Worm (Caenorhabditis elegans): Measurements from ENCODE around the gene F21C10.19.

F21C10.19 gene

DNA sequence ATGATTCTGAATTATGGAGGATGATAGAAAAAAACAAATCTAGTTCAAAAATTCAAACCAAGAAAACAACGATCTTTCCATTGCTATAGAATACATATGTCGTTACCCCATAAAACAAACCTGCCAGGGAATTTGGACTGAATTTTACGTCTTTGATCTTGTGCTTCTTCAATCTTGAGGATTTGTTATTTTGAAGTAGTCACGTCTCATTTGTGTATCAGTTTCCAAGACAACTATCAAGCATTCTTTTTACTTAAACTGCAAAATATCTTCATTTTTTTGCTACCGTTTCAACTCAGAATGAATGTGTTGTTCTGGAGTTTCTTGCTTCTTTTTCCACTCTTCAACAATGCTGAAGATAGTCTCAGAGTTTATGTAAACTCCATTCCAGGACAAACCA lies at the start of gene F21C10.19:
TSS of gene F21C10.19 (plus strand) at position 301 of the 400 bp plus-strand sequence.
- TF ChIP-seq ztf-23 (GFP tag; IDR thresholded peaks at IDR 0.05) (no peak), med-1 (GFP tag; optimal IDR thresholded peaks at IDR 0.05; ENCODE audit: insufficient read depth) (no peak), klf-2 (GFP tag; conservative IDR thresholded peaks at IDR 0.05) (no peak), tab-1 (GFP tag; IDR thresholded peaks at IDR 0.05) (no peak), T22C8.4 (GFP tag; IDR thresholded peaks at IDR 0.05) (no peak), flt-1 (GFP tag; IDR thresholded peaks at IDR 0.05) (no peak), ztf-29 (GFP tag; IDR thresholded peaks at IDR 0.05) (no peak), ref-1 (GFP tag; conservative IDR thresholded peaks at IDR 0.05) (no peak)

DNA sequence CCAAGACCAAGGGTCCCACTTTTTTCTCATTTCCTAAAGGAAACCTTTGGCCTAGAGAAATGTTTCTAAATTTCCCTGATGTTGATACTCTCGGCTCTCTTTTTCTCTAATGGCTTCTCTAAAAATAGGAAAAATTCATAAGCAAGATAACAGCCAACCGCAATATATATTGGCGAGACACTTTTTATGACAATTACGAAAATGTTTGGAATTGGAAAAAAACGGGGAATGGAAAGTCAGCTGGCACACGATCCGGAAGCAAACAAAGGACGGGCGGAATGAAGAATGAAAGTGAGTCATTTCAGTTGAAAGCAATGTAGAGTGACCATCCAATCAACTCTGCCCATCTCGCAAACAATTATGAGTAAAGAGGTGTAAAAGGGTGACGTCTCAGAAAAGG lies 49.5 kb upstream of the F21C10.19 start:
- TF ChIP-seq T22C8.4 (GFP tag; IDR thresholded peaks at IDR 0.05) (no peak), ztf-29 (GFP tag; IDR thresholded peaks at IDR 0.05) (no peak), flt-1 (GFP tag; IDR thresholded peaks at IDR 0.05) (no peak), ztf-23 (GFP tag; IDR thresholded peaks at IDR 0.05) (no peak), tab-1 (GFP tag; IDR thresholded peaks at IDR 0.05) (no peak), cog-1 (tag; optimal IDR thresholded peaks at IDR 0.05) (no peak)

DNA sequence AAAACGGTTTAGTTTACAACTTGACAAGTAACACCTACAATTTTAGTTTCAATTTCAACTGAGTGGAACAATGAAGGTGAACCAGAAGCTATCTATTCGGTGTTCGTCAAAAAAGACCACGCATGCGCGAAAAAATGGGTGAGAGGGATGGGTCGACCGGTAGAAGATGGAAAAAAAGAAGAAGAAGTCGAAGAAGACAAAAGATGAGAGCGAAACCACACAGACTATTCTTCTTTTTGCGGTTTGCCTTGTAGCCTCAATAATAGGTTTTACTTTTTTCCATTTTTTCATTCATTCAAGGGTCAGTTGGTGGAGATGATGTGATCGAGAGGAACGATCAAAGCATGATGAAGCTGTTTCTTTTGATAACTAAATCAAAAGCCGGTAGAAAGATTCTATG lies 48.5 kb upstream of the F21C10.19 start:
- TF ChIP-seq cog-1 (tag; optimal IDR thresholded peaks at IDR 0.05), result no peak
- no peak for TF ChIP-seq med-1 (GFP tag; optimal IDR thresholded peaks at IDR 0.05; ENCODE audit: insufficient read depth)
- TF ChIP-seq tab-1 (GFP tag; IDR thresholded peaks at IDR 0.05), result no peak
- no peak for TF ChIP-seq ztf-29 (GFP tag; IDR thresholded peaks at IDR 0.05)
- TF ChIP-seq T22C8.4 (GFP tag; IDR thresholded peaks at IDR 0.05), result no peak
- no peak for TF ChIP-seq flt-1 (GFP tag; IDR thresholded peaks at IDR 0.05)
- TF ChIP-seq ref-1 (GFP tag; conservative IDR thresholded peaks at IDR 0.05), result no peak
- TF ChIP-seq ztf-23 (GFP tag; IDR thresholded peaks at IDR 0.05), result no peak
- TF ChIP-seq klf-2 (GFP tag; conservative IDR thresholded peaks at IDR 0.05), result no peak

DNA sequence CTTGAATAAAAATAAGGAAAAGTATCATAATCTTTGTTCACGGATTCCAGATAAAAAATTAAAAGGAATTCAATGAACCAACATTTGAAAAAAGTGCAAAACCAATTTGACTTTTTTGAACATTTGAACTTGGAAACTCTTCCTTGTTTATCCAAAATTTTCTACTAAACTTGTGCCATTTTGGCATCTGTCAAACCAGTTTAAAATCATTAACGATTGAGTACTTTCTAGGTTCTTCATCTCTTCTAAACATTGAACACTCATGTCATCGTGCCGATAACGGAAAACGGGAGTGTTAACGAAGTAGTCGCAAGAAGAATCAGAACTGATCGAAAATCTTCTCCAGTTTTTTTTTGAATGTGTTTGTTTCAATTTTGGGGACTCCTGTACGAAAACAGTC lies 46.6 kb upstream of the F21C10.19 start:
- TF ChIP-seq T22C8.4 (GFP tag; IDR thresholded peaks at IDR 0.05), result no peak
- TF ChIP-seq ztf-23 (GFP tag; IDR thresholded peaks at IDR 0.05), result no peak
- no peak for TF ChIP-seq ztf-29 (GFP tag; IDR thresholded peaks at IDR 0.05)
- no peak for TF ChIP-seq tab-1 (GFP tag; IDR thresholded peaks at IDR 0.05)
- TF ChIP-seq klf-2 (GFP tag; conservative IDR thresholded peaks at IDR 0.05), result no peak
- TF ChIP-seq med-1 (GFP tag; optimal IDR thresholded peaks at IDR 0.05; ENCODE audit: insufficient read depth), result no peak
- TF ChIP-seq ref-1 (GFP tag; conservative IDR thresholded peaks at IDR 0.05), result no peak
- no peak for TF ChIP-seq flt-1 (GFP tag; IDR thresholded peaks at IDR 0.05)

DNA sequence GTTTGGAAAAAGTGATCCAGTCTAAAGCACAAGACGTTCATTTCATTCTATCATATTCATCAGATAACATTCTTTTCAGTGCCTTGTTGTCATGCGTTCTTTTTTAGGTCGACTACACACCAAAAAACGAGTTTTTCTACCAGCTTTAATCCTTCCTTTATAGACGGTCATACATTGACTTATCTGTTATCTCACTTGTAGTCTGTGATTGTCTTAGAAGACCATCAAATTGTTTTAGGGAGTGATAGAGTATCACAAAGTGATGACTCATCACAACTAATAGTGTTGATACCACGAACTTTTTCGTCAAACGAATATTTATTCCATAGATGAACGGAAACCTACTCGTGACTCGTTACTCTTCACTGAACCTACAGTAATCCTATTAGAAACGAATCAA lies 45.0 kb upstream of the F21C10.19 start:
- TF ChIP-seq tab-1 (GFP tag; IDR thresholded peaks at IDR 0.05) (no peak), ref-1 (GFP tag; conservative IDR thresholded peaks at IDR 0.05) (no peak), flt-1 (GFP tag; IDR thresholded peaks at IDR 0.05) (no peak), cog-1 (tag; optimal IDR thresholded peaks at IDR 0.05) (no peak), T22C8.4 (GFP tag; IDR thresholded peaks at IDR 0.05) (no peak), med-1 (GFP tag; optimal IDR thresholded peaks at IDR 0.05; ENCODE audit: insufficient read depth) (no peak), klf-2 (GFP tag; conservative IDR thresholded peaks at IDR 0.05) (no peak), ztf-23 (GFP tag; IDR thresholded peaks at IDR 0.05) (no peak), ztf-29 (GFP tag; IDR thresholded peaks at IDR 0.05) (no peak)

DNA sequence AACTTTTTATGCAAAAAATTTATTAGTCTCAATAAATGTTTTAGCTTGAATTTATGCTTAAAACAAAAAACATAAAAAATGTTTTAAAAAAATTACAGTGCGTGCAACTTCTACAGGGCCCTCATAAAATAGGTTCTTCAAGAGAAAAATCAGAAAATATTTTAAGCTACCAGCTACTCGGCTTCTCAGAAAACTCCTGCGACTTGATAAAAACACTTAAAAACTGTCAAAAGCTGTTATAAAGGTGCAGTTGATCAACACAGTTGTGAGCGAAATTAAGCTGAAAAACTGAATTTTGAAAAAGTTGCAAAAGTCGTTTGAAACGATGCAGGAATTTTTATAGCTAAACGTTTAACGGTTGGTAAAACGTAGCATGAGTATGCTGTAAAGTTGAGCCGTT lies 42.1 kb upstream of the F21C10.19 start:
- no peak for TF ChIP-seq med-1 (GFP tag; optimal IDR thresholded peaks at IDR 0.05; ENCODE audit: insufficient read depth)
- 0 out of 2 replicates have a peak, but pooled peaks have one; percentile 7 for TF ChIP-seq ztf-23 (GFP tag; IDR thresholded peaks at IDR 0.05)
- no peak for TF ChIP-seq ztf-29 (GFP tag; IDR thresholded peaks at IDR 0.05)
- TF ChIP-seq T22C8.4 (GFP tag; IDR thresholded peaks at IDR 0.05), result no peak
- no peak for TF ChIP-seq ref-1 (GFP tag; conservative IDR thresholded peaks at IDR 0.05)
- TF ChIP-seq tab-1 (GFP tag; IDR thresholded peaks at IDR 0.05), result no peak
- no peak for TF ChIP-seq klf-2 (GFP tag; conservative IDR thresholded peaks at IDR 0.05)
- TF ChIP-seq flt-1 (GFP tag; IDR thresholded peaks at IDR 0.05), result peak; percentile 42; the same call in 1 of the 2 replicates

DNA sequence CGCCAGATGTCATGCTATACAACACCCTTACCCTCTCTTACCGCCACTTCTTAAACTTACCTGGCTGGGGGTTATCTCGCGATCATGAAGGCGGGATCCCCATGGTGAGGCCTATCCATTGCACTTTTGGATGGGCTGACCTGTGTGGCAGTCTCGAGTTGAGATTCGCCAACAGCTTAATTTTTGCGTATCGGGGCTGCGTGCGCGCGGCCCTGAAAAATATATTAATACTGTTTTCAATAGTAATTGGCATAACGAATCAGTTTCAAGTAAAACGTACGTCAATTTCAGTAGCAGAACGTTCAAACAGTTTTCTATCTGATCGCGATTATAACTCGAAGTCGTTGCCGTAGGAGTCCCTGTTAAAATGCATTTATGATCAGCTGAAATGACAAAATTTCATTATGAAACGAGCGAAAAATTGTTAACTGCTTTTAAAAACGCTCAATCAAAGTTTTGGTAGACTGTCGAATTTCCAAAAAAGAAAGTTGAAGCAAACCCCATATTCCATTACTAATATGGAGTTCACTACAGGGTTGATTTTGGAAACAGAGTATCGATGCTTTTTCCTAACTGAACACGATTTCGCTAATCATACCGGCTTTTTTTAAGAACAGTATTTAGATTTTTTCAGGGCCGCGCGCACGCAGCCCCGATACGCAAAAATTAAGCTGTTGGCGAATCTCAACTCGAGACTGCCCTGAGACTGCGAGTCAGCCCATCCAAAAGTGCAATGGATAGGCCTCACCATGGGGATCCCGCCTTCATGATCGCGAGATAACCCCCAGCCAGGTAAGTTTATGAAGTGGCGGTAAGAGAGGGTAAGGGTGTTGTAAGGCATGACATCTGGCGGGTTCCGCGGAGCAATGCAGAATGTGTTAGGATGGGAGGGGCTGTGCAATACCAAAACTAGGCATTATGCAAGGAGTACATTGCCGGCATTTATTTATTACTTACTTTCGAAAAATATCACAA lies 39.8 kb upstream of the F21C10.19 start:
- 0 out of 2 replicates have a peak, but pooled peaks have one; percentile 8 for TF ChIP-seq tab-1 (GFP tag; IDR thresholded peaks at IDR 0.05)

DNA sequence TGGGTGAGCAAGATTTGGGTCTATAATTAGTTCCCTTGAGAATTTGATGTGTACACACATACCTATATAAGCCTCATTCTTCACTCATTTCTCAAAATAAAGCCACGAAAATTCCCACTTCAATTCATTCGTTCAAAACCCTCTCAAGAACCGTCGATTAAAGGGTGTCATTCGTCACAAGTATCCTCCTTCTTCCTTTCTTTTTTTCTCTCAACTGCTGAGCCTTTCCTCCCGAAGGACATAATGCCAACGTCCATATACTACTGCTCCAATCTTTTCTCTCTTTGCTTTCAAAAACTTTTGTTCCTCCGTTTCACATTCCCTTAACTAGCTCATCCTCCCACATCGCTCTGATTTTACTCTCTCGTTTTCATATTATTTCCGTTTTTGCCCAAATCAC lies 38.7 kb upstream of the F21C10.19 start, which contains the start of gene T27E4.1:
TSS of gene T27E4.1 (plus strand) at position 137 of the 400 bp plus-strand sequence.
- no peak for TF ChIP-seq T22C8.4 (GFP tag; IDR thresholded peaks at IDR 0.05)
- no peak for TF ChIP-seq ztf-23 (GFP tag; IDR thresholded peaks at IDR 0.05)
- no peak for TF ChIP-seq klf-2 (GFP tag; conservative IDR thresholded peaks at IDR 0.05)
- TF ChIP-seq med-1 (GFP tag; optimal IDR thresholded peaks at IDR 0.05; ENCODE audit: insufficient read depth), result no peak
- TF ChIP-seq ztf-29 (GFP tag; IDR thresholded peaks at IDR 0.05), result no peak
- TF ChIP-seq tab-1 (GFP tag; IDR thresholded peaks at IDR 0.05), result no peak
- TF ChIP-seq cog-1 (tag; optimal IDR thresholded peaks at IDR 0.05), result no peak
- TF ChIP-seq ref-1 (GFP tag; conservative IDR thresholded peaks at IDR 0.05), result no peak

DNA sequence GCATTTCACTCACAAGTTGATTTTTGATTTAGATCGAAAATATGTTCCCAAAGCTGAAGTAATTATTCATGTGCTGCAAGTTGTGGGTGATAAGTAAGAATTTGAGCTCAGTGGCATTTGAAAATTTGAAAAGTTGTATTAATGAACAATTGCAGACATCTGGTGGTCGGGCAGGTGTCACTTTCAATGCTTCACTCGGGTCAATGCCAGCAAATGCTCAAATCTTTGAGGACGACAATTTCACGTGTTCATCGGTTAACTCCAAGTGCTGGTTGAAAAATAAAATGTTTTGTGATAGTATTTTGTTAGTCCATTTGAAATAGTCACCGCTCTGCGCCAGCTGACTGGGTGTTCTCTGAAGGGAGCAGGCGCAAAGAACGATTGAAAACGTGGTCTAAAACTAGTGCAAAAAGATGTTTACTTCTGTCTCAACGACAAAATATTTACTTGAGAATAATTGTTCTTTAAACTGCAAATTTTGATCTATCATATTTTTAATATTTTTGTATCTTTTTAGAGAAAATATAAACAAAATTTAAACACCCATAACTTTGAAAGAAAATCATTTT lies 36.7 kb upstream of the F21C10.19 start:
- TF ChIP-seq flt-1 (GFP tag; IDR thresholded peaks at IDR 0.05) (no peak), tab-1 (GFP tag; IDR thresholded peaks at IDR 0.05) (no peak), T22C8.4 (GFP tag; IDR thresholded peaks at IDR 0.05) (no peak), ztf-23 (GFP tag; IDR thresholded peaks at IDR 0.05) (no peak), ztf-29 (GFP tag; IDR thresholded peaks at IDR 0.05) (no peak), klf-2 (GFP tag; conservative IDR thresholded peaks at IDR 0.05) (no peak), med-1 (GFP tag; optimal IDR thresholded peaks at IDR 0.05; ENCODE audit: insufficient read depth) (no peak), ref-1 (GFP tag; conservative IDR thresholded peaks at IDR 0.05) (no peak), cog-1 (tag; optimal IDR thresholded peaks at IDR 0.05) (no peak)

Data from whole organism, midembryonic.